Worm (Caenorhabditis elegans) whole organism, L2 larva: ENCODE measurements around the gene C27A7.8.
A peak's percentile ranks its signal among the peaks of the same experiment; 100 is the strongest.

Source experiments
- C34F6.9 ChIP-seq: fragments of 150-350 bp; optimal IDR thresholded peaks from 2 replicates; lab custom pipeline; 2014; ENCODE audit warnings: missing biosample characterization, missing genetic modification characterization
- F13H6.1 ChIP-seq: sonication (generic microtip); optimal IDR thresholded peaks from 2 replicates; lab custom pipeline; 2016; ENCODE audit warnings: missing genetic modification characterization, missing compliant biosample characterization
- R02D3.7 ChIP-seq: fragments of 150-350 bp; optimal IDR thresholded peaks from 2 replicates; lab custom pipeline; 2014; ENCODE audit warnings: missing biosample characterization, missing genetic modification characterization
- Y55F3AM.14 ChIP-seq: fragments of 200-800 bp; sonication (Bioruptor generic); optimal IDR thresholded peaks from 2 replicates; lab custom pipeline; 2018; ENCODE audit warnings: mild to moderate bottlenecking, missing genetic modification characterization, missing compliant biosample characterization
- alr-1 ChIP-seq: fragments of 150-350 bp; optimal IDR thresholded peaks from 2 replicates; lab custom pipeline; 2014; ENCODE audit warnings: missing biosample characterization, missing genetic modification characterization
- aly-2 ChIP-seq: fragments of 150-350 bp; optimal IDR thresholded peaks from 2 replicates; lab custom pipeline; 2014; ENCODE audit warnings: missing biosample characterization, missing genetic modification characterization
- ama-1 ChIP-seq: fragments of 150-350 bp; optimal IDR thresholded peaks from 2 replicates; lab custom pipeline; 2018; ENCODE audit warnings: inconsistent platforms
- blmp-1 ChIP-seq: sonication (generic microtip); optimal IDR thresholded peaks from 2 replicates; lab custom pipeline; 2017; ENCODE audit warnings: missing genetic modification characterization, mild to moderate bottlenecking, missing compliant biosample characterization, antibody characterized with exemption, moderate library complexity; ENCODE audit not compliant: insufficient read depth
- ceh-16 ChIP-seq: fragments of 150-350 bp; optimal IDR thresholded peaks from 2 replicates; lab custom pipeline; 2014; ENCODE audit warnings: missing biosample characterization, missing genetic modification characterization
- ceh-82 ChIP-seq: fragments of 150-350 bp; optimal IDR thresholded peaks from 2 replicates; lab custom pipeline; 2014; ENCODE audit warnings: missing biosample characterization, missing genetic modification characterization
- crh-2 ChIP-seq: sonication (generic microtip); optimal IDR thresholded peaks from 2 replicates; lab custom pipeline; 2017; ENCODE audit warnings: missing biosample characterization, missing genetic modification characterization
- egl-27 ChIP-seq: sonication (generic microtip); optimal IDR thresholded peaks from 3 replicates; lab custom pipeline; 2017; ENCODE audit warnings: missing biosample characterization, missing genetic modification reagents, missing genetic modification characterization
- elt-1 ChIP-seq: fragments of 150-350 bp; optimal IDR thresholded peaks from 2 replicates; lab custom pipeline; 2014; ENCODE audit warnings: missing biosample characterization, missing genetic modification characterization
- elt-3 ChIP-seq: sonication (generic microtip); optimal IDR thresholded peaks from 2 replicates; lab custom pipeline; 2017; ENCODE audit warnings: missing biosample characterization, missing genetic modification characterization
- gmeb-1 ChIP-seq: fragments of 150-350 bp; optimal IDR thresholded peaks from 2 replicates; lab custom pipeline; 2014; ENCODE audit warnings: missing biosample characterization, missing genetic modification characterization
- lin-11 ChIP-seq: fragments of 150-350 bp; sonication (generic microtip); optimal IDR thresholded peaks from 2 replicates; lab custom pipeline; 2014; ENCODE audit warnings: missing biosample characterization, missing genetic modification characterization, inconsistent platforms, mixed read lengths
- lsy-2 ChIP-seq, 2 experiments: fragments of 150-350 bp in 1 of 2; sonication (generic microtip) in 1 of 2; optimal IDR thresholded peaks; 2 replicates each; lab custom pipeline; 2014 to 2017; ENCODE audit warnings: missing biosample characterization in 2 of 2, missing genetic modification characterization in 2 of 2
- mab-5 ChIP-seq: fragments of 150-350 bp; optimal IDR thresholded peaks from 2 replicates; lab custom pipeline; 2014; ENCODE audit warnings: missing biosample characterization, missing genetic modification characterization
- mbf-1 ChIP-seq: sonication (generic microtip); optimal IDR thresholded peaks from 2 replicates; lab custom pipeline; 2017; ENCODE audit warnings: missing biosample characterization, missing genetic modification characterization
- nhr-11 ChIP-seq: fragments of 150-350 bp; optimal IDR thresholded peaks from 2 replicates; lab custom pipeline; 2014; ENCODE audit warnings: missing biosample characterization, missing genetic modification characterization
- nhr-129 ChIP-seq: fragments of 150-350 bp; optimal IDR thresholded peaks from 2 replicates; lab custom pipeline; 2014; ENCODE audit warnings: missing biosample characterization, missing genetic modification characterization
- nhr-23 ChIP-seq: fragments of 150-350 bp; optimal IDR thresholded peaks from 2 replicates; lab custom pipeline; 2014; ENCODE audit warnings: missing biosample characterization, missing genetic modification reagents, missing genetic modification characterization
- nhr-237 ChIP-seq: fragments of 150-350 bp; optimal IDR thresholded peaks from 2 replicates; lab custom pipeline; 2014; ENCODE audit warnings: missing biosample characterization, missing genetic modification characterization
- nhr-25 ChIP-seq: fragments of 150-350 bp; sonication (generic microtip); optimal IDR thresholded peaks from 3 replicates; lab custom pipeline; 2014; ENCODE audit warnings: missing biosample characterization, missing genetic modification characterization
- nhr-6 ChIP-seq: fragments of 150-350 bp; optimal IDR thresholded peaks from 2 replicates; lab custom pipeline; 2014; ENCODE audit warnings: missing biosample characterization, missing genetic modification characterization
- nhr-77 ChIP-seq: fragments of 150-350 bp; optimal IDR thresholded peaks from 2 replicates; lab custom pipeline; 2014; ENCODE audit warnings: missing biosample characterization, missing genetic modification characterization
- sma-9 ChIP-seq, 2 experiments: fragments of 150-350 bp in 1 of 2; sonication (generic microtip) in 1 of 2; optimal IDR thresholded peaks; 2 replicates each; lab custom pipeline; 2014 to 2016; ENCODE audit warnings: missing genetic modification characterization in 2 of 2, mild to moderate bottlenecking in 1 of 2, missing biosample characterization in 1 of 2, missing compliant biosample characterization in 1 of 2, missing genetic modification reagents in 1 of 2, moderate library complexity in 1 of 2
- unc-55 ChIP-seq: fragments of 150-350 bp; sonication (generic microtip); optimal IDR thresholded peaks from 3 replicates; lab custom pipeline; 2014; ENCODE audit warnings: missing biosample characterization, missing genetic modification reagents, missing genetic modification characterization
- unc-62 ChIP-seq: fragments of 150-350 bp; optimal IDR thresholded peaks from 2 replicates; lab custom pipeline; 2014; ENCODE audit warnings: missing biosample characterization, missing genetic modification reagents, missing genetic modification characterization
- zag-1 ChIP-seq: fragments of 150-350 bp; optimal IDR thresholded peaks from 2 replicates; lab custom pipeline; 2014; ENCODE audit warnings: missing biosample characterization, missing genetic modification characterization
- ztf-1 ChIP-seq: fragments of 200-800 bp; sonication (Bioruptor generic); conservative IDR thresholded peaks from 2 replicates; pipeline ENCODE4 v1.3.6; 2022; ENCODE audit warnings: missing genetic modification characterization, missing compliant biosample characterization
- ztf-11 ChIP-seq: sonication (generic microtip); optimal IDR thresholded peaks from 2 replicates; lab custom pipeline; 2017; ENCODE audit warnings: missing biosample characterization, missing genetic modification characterization

Gene C27A7.8

ce11 chrV:12154554-12154953, 1.6 kb downstream of the C27A7.8 start, which contains the start of gene C27A7.9:
Gene C27A7.9, minus strand, starts transcription at chrV:12154654.
- no peak for TF ChIP-seq alr-1 (tag; lab: Kevin White, UChicago)
- no peak for TF ChIP-seq Y55F3AM.14 (GFP tag; lab: Kevin White, UChicago)
- TF ChIP-seq elt-3 (tag; lab: Kevin White, UChicago) = no peak
- no peak for TF ChIP-seq aly-2
- TF ChIP-seq sma-9 (GFP tag; optimal IDR thresholded peaks at IDR 0.05; lab: Kevin White, UChicago) = no peak
- no peak for TF ChIP-seq sma-9 (tag; optimal IDR thresholded peaks at IDR 0.05; lab: Kevin White, UChicago)
- TF ChIP-seq unc-62 (GFP tag; lab: Kevin White, UChicago) = no peak
- TF ChIP-seq, all 48 proteins: peak for 0

DNA sequence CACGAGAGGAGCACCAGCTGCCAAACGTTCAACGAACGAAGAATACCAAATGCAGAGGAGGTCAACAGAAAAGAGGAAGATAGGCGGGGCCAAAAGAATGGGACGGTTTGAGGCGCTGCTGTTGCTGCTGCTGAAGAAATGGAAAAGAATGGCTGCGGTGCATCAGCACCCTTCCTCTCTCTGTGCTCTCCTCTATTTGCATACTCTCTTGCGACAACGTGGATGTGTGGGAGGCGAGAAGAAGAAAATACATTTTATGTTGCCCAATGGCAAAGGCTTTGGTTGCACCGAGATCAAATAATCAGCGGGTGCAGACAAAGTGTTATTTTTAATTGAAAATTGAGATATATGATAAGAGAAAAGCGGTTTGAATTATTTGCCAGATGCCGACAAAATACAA, 5.4 kb downstream of the C27A7.8 start:
- TF ChIP-seq nhr-129 (tag; lab: Kevin White, UChicago) (peak; percentile 19), sma-9 (GFP tag; optimal IDR thresholded peaks at IDR 0.05; lab: Kevin White, UChicago) (peak; percentile 92), sma-9 (tag; optimal IDR thresholded peaks at IDR 0.05; lab: Kevin White, UChicago) (no peak), lsy-2 (tag; optimal IDR thresholded peaks at IDR 0.05; lab: Kevin White, UChicago) (no peak)

DNA sequence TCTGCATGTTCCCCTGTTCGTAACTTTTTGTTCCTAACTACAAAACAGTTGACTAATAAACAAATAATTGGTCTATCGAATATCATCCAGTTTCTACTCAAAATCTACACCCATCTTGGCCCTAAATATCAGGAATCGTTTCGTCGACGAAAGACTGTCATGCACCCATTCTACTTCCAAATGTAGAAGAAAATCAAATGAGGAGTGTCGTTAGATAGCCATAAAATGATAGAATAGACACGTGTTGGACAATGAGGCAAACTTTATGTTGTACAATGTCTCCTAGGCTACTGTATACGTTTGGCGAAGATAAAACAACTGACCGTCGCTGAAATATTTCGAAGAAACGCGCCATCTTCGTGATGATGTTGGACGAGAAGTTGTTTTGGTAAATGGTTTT, 7.0 kb downstream of the C27A7.8 start:
- no peak for TF ChIP-seq mbf-1 (tag; lab: Kevin White, UChicago)
- TF ChIP-seq elt-1 (tag; lab: Kevin White, UChicago) = no peak
- TF ChIP-seq crh-2 (tag; lab: Kevin White, UChicago) = no peak
- TF ChIP-seq nhr-237 = no peak
- no peak for TF ChIP-seq ztf-11 (tag; lab: Kevin White, UChicago)
- no peak for TF ChIP-seq sma-9 (GFP tag; optimal IDR thresholded peaks at IDR 0.05; lab: Kevin White, UChicago)
- TF ChIP-seq sma-9 (tag; optimal IDR thresholded peaks at IDR 0.05; lab: Kevin White, UChicago) = no peak
- no peak for TF ChIP-seq gmeb-1
- TF ChIP-seq ceh-16 (tag; lab: Kevin White, UChicago) = no peak
- no peak for TF ChIP-seq nhr-23 (tag; lab: Kevin White, UChicago)
- TF ChIP-seq mab-5 (tag; lab: Kevin White, UChicago) = no peak
- no peak for TF ChIP-seq ceh-82
- no peak for TF ChIP-seq F13H6.1 (tag; lab: Kevin White, UChicago)
- TF ChIP-seq nhr-129 (tag; lab: Kevin White, UChicago) = no peak
- no peak for TF ChIP-seq Y55F3AM.14 (GFP tag; lab: Kevin White, UChicago)
- TF ChIP-seq unc-55 (GFP tag; lab: Kevin White, UChicago) = no peak
- TF ChIP-seq egl-27 (tag; lab: Kevin White, UChicago) = no peak
- no peak for TF ChIP-seq alr-1 (tag; lab: Kevin White, UChicago)

DNA sequence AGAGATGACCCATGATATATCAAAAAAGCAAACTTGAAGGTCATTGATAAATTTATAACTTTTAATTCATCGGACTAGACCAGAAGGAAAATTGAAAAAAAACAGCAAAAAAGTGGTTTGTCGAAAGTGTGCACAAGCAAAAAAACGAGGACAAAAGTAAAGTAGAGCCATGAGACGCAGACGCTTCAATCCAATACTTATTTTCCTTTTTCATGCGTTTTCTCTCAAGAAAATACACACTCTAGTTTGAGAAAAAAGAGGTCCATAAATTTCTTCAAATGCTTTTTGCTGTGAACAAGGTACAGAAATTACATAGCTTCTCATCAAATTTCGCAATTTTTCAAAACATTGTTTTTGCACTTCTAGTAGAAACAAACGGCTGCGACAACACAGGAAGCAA, 8.2 kb downstream of the C27A7.8 start:
- TF ChIP-seq unc-55 (GFP tag; lab: Kevin White, UChicago) (peak; percentile 79), C34F6.9 (tag; lab: Kevin White, UChicago) (peak; percentile 56), ceh-16 (tag; lab: Kevin White, UChicago) (no peak)

ce11 chrV:12162220-12162619, 9.3 kb downstream of the C27A7.8 start, which contains the start of gene C27A7.5:
Gene C27A7.5, minus strand, starts transcription at chrV:12162320.
- TF ChIP-seq nhr-6 (tag; lab: Kevin White, UChicago) = no peak
- no peak for TF ChIP-seq mab-5 (tag; lab: Kevin White, UChicago)
- no peak for TF ChIP-seq C34F6.9 (tag; lab: Kevin White, UChicago)
- TF ChIP-seq nhr-25 (tag; lab: Kevin White, UChicago) = no peak
- TF ChIP-seq F13H6.1 (tag; lab: Kevin White, UChicago) = no peak
- no peak for TF ChIP-seq nhr-23 (tag; lab: Kevin White, UChicago)

DNA sequence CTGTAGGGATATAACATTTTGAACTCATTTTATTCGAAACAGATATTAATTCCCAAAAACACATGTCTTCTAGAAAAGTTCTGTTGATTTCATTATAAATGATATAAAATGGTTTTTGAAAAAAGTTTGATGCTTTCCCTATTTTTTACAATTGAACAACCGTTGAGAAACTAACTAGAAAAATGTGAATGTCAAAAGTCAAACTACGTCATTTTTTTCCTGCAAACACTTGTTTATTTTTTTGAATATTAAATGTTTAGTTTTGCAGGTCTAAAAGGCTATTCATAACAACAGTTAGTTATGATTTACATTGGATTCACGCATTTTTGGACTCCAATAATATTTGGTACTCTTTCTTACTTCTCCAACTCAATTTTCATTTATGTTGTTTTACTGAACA, 9.9 kb downstream of the C27A7.8 start, which contains the start of gene srj-4:
TSS of gene srj-4 (plus strand) at position 301 of the 400 bp plus-strand sequence.
- TF ChIP-seq nhr-11 (tag; lab: Kevin White, UChicago) (no peak), elt-3 (tag; lab: Kevin White, UChicago) (no peak), C34F6.9 (tag; lab: Kevin White, UChicago) (no peak), lin-11 (tag; lab: Kevin White, UChicago) (no peak)

ce11 chrV:12167031-12167430, 14.1 kb downstream of the C27A7.8 start:
- no peak for TF ChIP-seq nhr-129 (tag; lab: Kevin White, UChicago)
- no peak for TF ChIP-seq R02D3.7 (tag; lab: Kevin White, UChicago)
- TF ChIP-seq blmp-1 (tag; lab: Kevin White, UChicago) = no peak
- no peak for TF ChIP-seq nhr-77 (tag; lab: Kevin White, UChicago)
- no peak for TF ChIP-seq ama-1 (lab: Kevin White, UChicago)
- TF ChIP-seq ceh-16 (tag; lab: Kevin White, UChicago) = no peak
- TF ChIP-seq unc-62 (GFP tag; lab: Kevin White, UChicago) = no peak
- no peak for TF ChIP-seq zag-1 (tag; lab: Kevin White, UChicago)
- no peak for TF ChIP-seq ztf-1 (GFP tag; lab: Robert Waterston, UW)
